Fruit fly (Drosophila melanogaster) whole organism: ENCODE results near the gene CG33310.

Experiments used
- EcR ChIP-seq, 2 experiments: fragments of >200 bp; optimal IDR thresholded peaks; 2 replicates each; lab custom pipeline; 2017; ENCODE audit warnings: missing biosample characterization in 2 of 2, missing genetic modification characterization in 2 of 2, missing genetic modification reagents in 2 of 2
- pan ChIP-seq: fragments of >200 bp; optimal IDR thresholded peaks from 2 replicates; lab custom pipeline; 2017
- psq ChIP-seq: fragments of >200 bp; optimal IDR thresholded peaks from 2 replicates; lab custom pipeline; 2017
- usp ChIP-seq: fragments of >200 bp; optimal IDR thresholded peaks from 2 replicates; lab custom pipeline; 2017; ENCODE audit warnings: missing biosample characterization, missing genetic modification characterization, mixed read lengths

DNA sequence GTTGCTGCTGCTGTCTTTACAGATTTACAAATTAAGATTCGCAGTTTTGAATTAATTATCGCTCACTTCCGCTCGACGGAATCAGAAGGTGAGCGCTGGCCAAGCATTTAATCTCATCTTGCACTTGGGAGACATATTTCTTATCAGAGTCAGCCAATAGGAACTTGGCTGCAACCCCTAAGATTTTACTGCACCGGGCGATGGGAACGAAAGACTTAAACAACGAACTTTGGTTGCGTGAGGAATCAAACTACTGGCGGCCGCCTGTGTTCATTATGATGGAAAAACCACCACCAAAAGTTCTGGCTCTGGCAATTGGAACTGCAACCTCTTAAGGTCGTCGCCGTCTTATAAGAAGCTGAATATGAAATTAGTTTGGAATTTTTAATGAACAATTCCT is 17.0 kb downstream of the CG33310 start:
- TF ChIP-seq psq (no peak), usp (no peak), EcR (GFP tag; optimal IDR thresholded peaks at IDR 0.05; lab: Kevin White, UChicago) (no peak), pan (lab: Kevin White, UChicago) (no peak)
